Fruit fly (Drosophila melanogaster) whole organism, embryonic: Measurements from ENCODE around the gene Utx.

ENCODE experiments used
- CG1024 ChIP-seq: fragments of 200-800 bp; sonication (Bioruptor generic); IDR thresholded peaks from 2 replicates; pipeline ENCODE4 v1.3.6; 2022; ENCODE audit warnings: missing biosample characterization, missing genetic modification characterization
- CG10267 ChIP-seq: fragments of 200-800 bp; sonication (Bioruptor generic); optimal IDR thresholded peaks from 2 replicates; lab custom pipeline; 2018; ENCODE audit warnings: missing biosample characterization, mild to moderate bottlenecking, missing genetic modification characterization, moderate library complexity
- CG11398 ChIP-seq: fragments of 200-800 bp; sonication (Bioruptor generic); optimal IDR thresholded peaks from 2 replicates; lab custom pipeline; 2016; ENCODE audit warnings: missing biosample characterization, missing genetic modification characterization
- CG11560 ChIP-seq: fragments of 200-800 bp; sonication (Bioruptor generic); IDR thresholded peaks from 3 replicates; pipeline ENCODE4 v1.3.6; 2022; ENCODE audit warnings: missing biosample characterization, missing genetic modification characterization
- CG12299 ChIP-seq: fragments of 200-800 bp; sonication (Bioruptor generic); optimal IDR thresholded peaks from 2 replicates; lab custom pipeline; 2018; ENCODE audit warnings: missing biosample characterization, mild to moderate bottlenecking, missing genetic modification characterization
- CG13287 ChIP-seq: fragments of 200-800 bp; sonication (Bioruptor generic); IDR thresholded peaks from 2 replicates; pipeline ENCODE4 v1.3.6; 2022; ENCODE audit warnings: missing biosample characterization, missing genetic modification characterization; ENCODE audit not compliant: partially characterized antibody
- CG14710 ChIP-seq: fragments of 200-800 bp; sonication (Bioruptor generic); optimal IDR thresholded peaks from 3 replicates; lab custom pipeline; 2019; ENCODE audit warnings: missing biosample characterization, mild to moderate bottlenecking, missing genetic modification characterization, moderate library complexity
- CG14860 ChIP-seq: fragments of 200-800 bp; sonication (Bioruptor generic); IDR thresholded peaks from 3 replicates; pipeline ENCODE4 v1.3.6; 2022; ENCODE audit warnings: missing biosample characterization, missing genetic modification characterization; ENCODE audit not compliant: partially characterized antibody
- CG17186 ChIP-seq: fragments of 200-800 bp; sonication (Bioruptor generic); optimal IDR thresholded peaks from 3 replicates; lab custom pipeline; 2017; ENCODE audit warnings: missing biosample characterization, missing genetic modification reagents, missing genetic modification characterization
- CG17361 ChIP-seq: fragments of 200-800 bp; sonication (Bioruptor generic); IDR thresholded peaks from 3 replicates; pipeline ENCODE4 v1.3.6; 2022; ENCODE audit warnings: missing biosample characterization, missing genetic modification characterization
- CG2678 ChIP-seq: fragments of 200-800 bp; sonication (Bioruptor generic); optimal IDR thresholded peaks from 3 replicates; lab custom pipeline; 2019; ENCODE audit warnings: missing biosample characterization, mild to moderate bottlenecking, missing genetic modification characterization, moderate library complexity
- CG30020 ChIP-seq: fragments of 200-800 bp; optimal IDR thresholded peaks from 2 replicates; lab custom pipeline; 2019; ENCODE audit warnings: missing biosample characterization, mild to moderate bottlenecking, missing genetic modification characterization, moderate library complexity
- CG32767 ChIP-seq: fragments of 200-800 bp; sonication (Bioruptor generic); IDR thresholded peaks from 2 replicates; pipeline ENCODE4 v1.3.6; 2022; ENCODE audit warnings: missing biosample characterization, missing genetic modification characterization
- CG3281 ChIP-seq: fragments of 200-800 bp; sonication (Bioruptor generic); optimal IDR thresholded peaks from 3 replicates; lab custom pipeline; 2017; ENCODE audit warnings: missing biosample characterization, mild to moderate bottlenecking, missing genetic modification characterization
- CG34224 ChIP-seq: fragments of 200-800 bp; sonication (Bioruptor generic); IDR thresholded peaks from 3 replicates; pipeline ENCODE4 v1.3.6; 2022; ENCODE audit warnings: missing biosample characterization, missing genetic modification characterization; ENCODE audit not compliant: partially characterized antibody
- CG42726 ChIP-seq: fragments of 200-800 bp; sonication (Bioruptor generic); IDR thresholded peaks from 2 replicates; pipeline ENCODE4 v1.3.6; 2022; ENCODE audit warnings: missing biosample characterization, missing genetic modification characterization; ENCODE audit not compliant: partially characterized antibody
- CG43689 ChIP-seq: fragments of 200-800 bp; sonication (Bioruptor generic); IDR thresholded peaks from 2 replicates; pipeline ENCODE4 v1.3.6; 2022; ENCODE audit warnings: missing biosample characterization, missing genetic modification characterization
- CG4424 ChIP-seq: fragments of 200-800 bp; sonication (Bioruptor generic); optimal IDR thresholded peaks from 3 replicates; lab custom pipeline; 2016; ENCODE audit warnings: missing biosample characterization, missing genetic modification characterization
- CG4617 ChIP-seq: fragments of 200-800 bp; sonication (Bioruptor generic); optimal IDR thresholded peaks from 3 replicates; lab custom pipeline; 2016; ENCODE audit warnings: missing biosample characterization, missing genetic modification characterization, borderline replicate concordance
- CG4854 ChIP-seq: fragments of 200-800 bp; sonication (Bioruptor generic); optimal IDR thresholded peaks from 2 replicates; lab custom pipeline; 2016; ENCODE audit warnings: missing biosample characterization, missing genetic modification characterization, inconsistent platforms
- CG7963 ChIP-seq: fragments of 200-800 bp; sonication (Bioruptor generic); IDR thresholded peaks from 3 replicates; pipeline ENCODE4 v1.3.6; 2022; ENCODE audit warnings: missing biosample characterization, missing genetic modification characterization; ENCODE audit not compliant: partially characterized antibody
- CHES-1-like ChIP-seq: fragments of 200-800 bp; sonication (Bioruptor generic); optimal IDR thresholded peaks from 2 replicates; lab custom pipeline; 2016; ENCODE audit warnings: missing biosample characterization, missing genetic modification characterization
- Dp ChIP-seq: fragments of 200-800 bp; sonication (Bioruptor generic); optimal IDR thresholded peaks from 2 replicates; lab custom pipeline; 2018; ENCODE audit warnings: missing biosample characterization, mild to moderate bottlenecking, missing genetic modification characterization, moderate library complexity
- Fer1 ChIP-seq: fragments of 200-800 bp; sonication (Bioruptor generic); optimal IDR thresholded peaks from 2 replicates; lab custom pipeline; 2017; ENCODE audit warnings: missing biosample characterization, mild to moderate bottlenecking, missing genetic modification characterization
- HLH4C ChIP-seq: fragments of 200-800 bp; sonication (Bioruptor generic); IDR thresholded peaks from 3 replicates; pipeline ENCODE4 v1.3.6; 2022; ENCODE audit warnings: missing biosample characterization, missing genetic modification characterization; ENCODE audit not compliant: partially characterized antibody
- Lhr ChIP-seq: fragments of 200-800 bp; sonication (Bioruptor generic); optimal IDR thresholded peaks from 3 replicates; lab custom pipeline; 2017; ENCODE audit warnings: mild to moderate bottlenecking, missing biosample characterization, missing genetic modification reagents, missing genetic modification characterization
- MBD-R2 ChIP-seq: fragments of 200-800 bp; sonication (Bioruptor generic); IDR thresholded peaks from 2 replicates; pipeline ENCODE4 v1.3.6; 2022; ENCODE audit warnings: missing biosample characterization, missing genetic modification characterization
- Scr ChIP-seq: fragments of 200-800 bp; sonication (Bioruptor generic); IDR thresholded peaks from 2 replicates; pipeline ENCODE4 v1.3.6; 2022; ENCODE audit warnings: missing biosample characterization, missing genetic modification characterization; ENCODE audit not compliant: partially characterized antibody
- Sry-β ChIP-seq: fragments of 200-800 bp; sonication (Bioruptor generic); optimal IDR thresholded peaks from 2 replicates; lab custom pipeline; 2018; ENCODE audit warnings: missing biosample characterization, mild to moderate bottlenecking, missing genetic modification characterization, moderate library complexity
- Sry-δ ChIP-seq: fragments of 200-800 bp; sonication (Bioruptor generic); optimal IDR thresholded peaks from 2 replicates; lab custom pipeline; 2016; ENCODE audit warnings: missing biosample characterization, missing genetic modification characterization
- Stat92E ChIP-seq, 3 experiments: fragments of >200 bp in 2 of 3; fragments of 200-800 bp in 1 of 3; sonication (Bioruptor generic) in 1 of 3; optimal IDR thresholded peaks; 2 replicates each; lab custom pipeline; 2017 to 2019; ENCODE audit warnings: missing biosample characterization in 3 of 3, missing genetic modification characterization in 3 of 3, mild to moderate bottlenecking in 1 of 3, moderate library complexity in 1 of 3
- Taf1 ChIP-seq: fragments of 200-800 bp; sonication (Bioruptor generic); IDR thresholded peaks from 2 replicates; pipeline ENCODE4 v1.3.6; 2022; ENCODE audit warnings: missing biosample characterization, missing genetic modification characterization
- Xbp1 ChIP-seq: fragments of 200-800 bp; sonication (Bioruptor generic); optimal IDR thresholded peaks from 3 replicates; lab custom pipeline; 2016; ENCODE audit warnings: missing biosample characterization, mild to moderate bottlenecking, missing genetic modification characterization
- YL-1 ChIP-seq: fragments of 200-800 bp; sonication (Bioruptor generic); optimal IDR thresholded peaks from 3 replicates; lab custom pipeline; 2017; ENCODE audit warnings: missing biosample characterization, mild to moderate bottlenecking, missing genetic modification characterization
- ato ChIP-seq: fragments of 200-800 bp; sonication (Bioruptor generic); IDR thresholded peaks from 2 replicates; pipeline ENCODE4 v1.3.6; 2022; ENCODE audit warnings: missing biosample characterization, missing genetic modification characterization; ENCODE audit not compliant: partially characterized antibody
- chinmo ChIP-seq: fragments of 200-800 bp; sonication (Bioruptor generic); IDR thresholded peaks from 4 replicates; pipeline ENCODE4 v1.3.6; 2022; ENCODE audit warnings: missing biosample characterization, missing genetic modification characterization; ENCODE audit not compliant: partially characterized antibody
- dmrt11E ChIP-seq: fragments of 200-800 bp; sonication (Bioruptor generic); optimal IDR thresholded peaks from 3 replicates; lab custom pipeline; 2018; ENCODE audit warnings: missing biosample characterization, mild to moderate bottlenecking, missing genetic modification characterization, moderate library complexity
- nerfin-1 ChIP-seq: fragments of 200-800 bp; sonication (Bioruptor generic); optimal IDR thresholded peaks from 3 replicates; lab custom pipeline; 2019; ENCODE audit warnings: missing biosample characterization, mild to moderate bottlenecking, missing genetic modification characterization, moderate library complexity
- nerfin-2 ChIP-seq: fragments of 200-800 bp; sonication (Bioruptor generic); IDR thresholded peaks from 2 replicates; pipeline ENCODE4 v1.3.6; 2022; ENCODE audit warnings: missing biosample characterization, missing genetic modification characterization; ENCODE audit not compliant: partially characterized antibody
- nom ChIP-seq: fragments of 200-800 bp; sonication (Bioruptor generic); optimal IDR thresholded peaks from 2 replicates; lab custom pipeline; 2017; ENCODE audit warnings: missing biosample characterization, missing genetic modification characterization, mild to moderate bottlenecking, moderate library complexity, missing genetic modification reagents
- pfk ChIP-seq: fragments of 200-800 bp; sonication (Bioruptor generic); optimal IDR thresholded peaks from 2 replicates; lab custom pipeline; 2018; ENCODE audit warnings: missing biosample characterization, mild to moderate bottlenecking, missing genetic modification characterization, moderate library complexity
- sd ChIP-seq: fragments of 200-800 bp; sonication (Bioruptor generic); optimal IDR thresholded peaks from 3 replicates; lab custom pipeline; 2018; ENCODE audit warnings: missing biosample characterization, mild to moderate bottlenecking, missing genetic modification characterization, moderate library complexity
- sim ChIP-seq: fragments of 200-800 bp; sonication (Bioruptor generic); IDR thresholded peaks from 2 replicates; pipeline ENCODE4 v1.3.6; 2022; ENCODE audit warnings: missing biosample characterization, missing genetic modification characterization
- ssp ChIP-seq: fragments of 200-800 bp; sonication (Bioruptor generic); IDR thresholded peaks from 2 replicates; pipeline ENCODE4 v1.3.6; 2022; ENCODE audit warnings: missing biosample characterization, missing genetic modification characterization
- trem ChIP-seq: fragments of 200-800 bp; optimal IDR thresholded peaks from 3 replicates; lab custom pipeline; 2019; ENCODE audit warnings: missing biosample characterization, mild to moderate bottlenecking, missing genetic modification characterization, moderate library complexity

Utx gene

dm6 chr2L:10246785-10247190 is 31.8 kb downstream of the Utx start, which contains the start of gene chico (continued):
- TF ChIP-seq ato (GFP tag; lab: Robert Waterston, UW) = peak; percentile 55; the same call in 1 of the 2 replicates
- TF ChIP-seq trem (tag; lab: Kevin White, UChicago) = peak; percentile 80
- peak; percentile 4 for TF ChIP-seq CG4854 (GFP tag; lab: Kevin White, UChicago)
- TF ChIP-seq CG30020 (tag; lab: Kevin White, UChicago) = peak; percentile 91
- TF ChIP-seq CG34224 (GFP tag; lab: Robert Waterston, UW) = peak; percentile 56
- TF ChIP-seq nerfin-1 (tag; lab: Kevin White, UChicago) = peak; percentile 93
- peak; percentile 17 for TF ChIP-seq CG17186 (GFP tag; lab: Kevin White, UChicago)
- peak; percentile 63 for TF ChIP-seq CG4617 (GFP tag; lab: Kevin White, UChicago)
- peak; percentile 68 for TF ChIP-seq CG14860 (GFP tag; lab: Robert Waterston, UW)
- peak; percentile 99 for TF ChIP-seq CG11560 (tag; lab: Robert Waterston, UW)
- TF ChIP-seq Lhr (GFP tag; lab: Kevin White, UChicago) = peak; percentile 64
- TF ChIP-seq sim (GFP tag; lab: Robert Waterston, UW) = no peak
- TF ChIP-seq MBD-R2 = peak; percentile 56
- peak; percentile 73 for TF ChIP-seq Dp (GFP tag; lab: Kevin White, UChicago)
- TF ChIP-seq Sry-δ = peak; percentile 93
- no peak for TF ChIP-seq CG3281 (GFP tag; lab: Kevin White, UChicago)
- no peak for TF ChIP-seq nom
- peak in 1 of 3 experiments; percentile 17 for TF ChIP-seq Stat92E (GFP tag; optimal IDR thresholded peaks at IDR 0.05; lab: Kevin White, UChicago)
- TF ChIP-seq HLH4C (GFP tag; lab: Robert Waterston, UW) = peak; percentile 80
- TF ChIP-seq CG7963 (GFP tag; lab: Robert Waterston, UW) = peak; percentile 26; the same call in 2 of the 3 replicates
- peak; percentile 60 for TF ChIP-seq CG13287
- TF ChIP-seq CG4424 (GFP tag; lab: Kevin White, UChicago) = peak; percentile 29
- peak; percentile 52 for TF ChIP-seq CG10267 (tag; lab: Kevin White, UChicago)
- peak; percentile 71; the same call in 1 of the 2 replicates for TF ChIP-seq CG32767 (GFP tag; lab: Robert Waterston, UW)
- TF ChIP-seq chinmo (GFP tag; lab: Robert Waterston, UW) = peak; percentile 76; the same call in 2 of the 4 replicates
- peak; percentile 67 for TF ChIP-seq CG14710
- peak; percentile 63 for TF ChIP-seq Scr (GFP tag; lab: Robert Waterston, UW)
- TF ChIP-seq Fer1 (GFP tag; lab: Kevin White, UChicago) = peak; percentile 27
- TF ChIP-seq, all 482 proteins: peak for 83

- peak; percentile 90 for TF ChIP-seq pfk
- TF ChIP-seq CG17361 (GFP tag; lab: Robert Waterston, UW) = peak; percentile 70; the same call in 1 of the 3 replicates
- no peak for TF ChIP-seq CG12299 (tag; lab: Kevin White, UChicago)
- TF ChIP-seq Xbp1 = no peak
- peak; percentile 12 for TF ChIP-seq YL-1
- TF ChIP-seq Sry-β (GFP tag; lab: Kevin White, UChicago) = no peak
- no peak for TF ChIP-seq CG2678 (tag; lab: Kevin White, UChicago)
- peak; percentile 1 for TF ChIP-seq Sry-δ
- no peak for TF ChIP-seq CHES-1-like (GFP tag; lab: Kevin White, UChicago)
- 0 out of 2 replicates have a peak, but pooled peaks have one; percentile 12 for TF ChIP-seq MBD-R2
- no peak for TF ChIP-seq CG42726 (GFP tag; lab: Robert Waterston, UW)
- no peak for TF ChIP-seq nerfin-2
- peak; percentile 14 for TF ChIP-seq dmrt11E (tag; lab: Kevin White, UChicago)
- peak; percentile 93 for TF ChIP-seq CG1024 (GFP tag; lab: Robert Waterston, UW)
- no peak for TF ChIP-seq CG43689
- TF ChIP-seq Taf1 (GFP tag; lab: Robert Waterston, UW) = no peak
- peak; percentile 88 for TF ChIP-seq ssp (GFP tag; lab: Robert Waterston, UW)
- TF ChIP-seq CG11398 (GFP tag; lab: Kevin White, UChicago) = peak; percentile 97
- TF ChIP-seq sd = peak; percentile 15
These were observed 39.6 kb downstream of the Utx start, which contains the start of gene me31B for dm6 chr2L:10238726-10239652. Gene me31B, plus strand, starts transcription at chr2L:10239341.
